Fruit fly (Drosophila melanogaster) whole organism, embryonic: ENCODE results near the gene tomb.
A peak's percentile ranks its signal among the peaks of the same experiment; 100 is the strongest.

ENCODE experiments used
- Atf6 ChIP-seq: fragments of 200-800 bp; sonication (Bioruptor generic); IDR thresholded peaks from 2 replicates; pipeline ENCODE4 v1.3.6; 2022; ENCODE audit warnings: missing biosample characterization, missing genetic modification characterization
- CG1024 ChIP-seq: fragments of 200-800 bp; sonication (Bioruptor generic); IDR thresholded peaks from 2 replicates; pipeline ENCODE4 v1.3.6; 2022; ENCODE audit warnings: missing biosample characterization, missing genetic modification characterization
- CG10267 ChIP-seq: fragments of 200-800 bp; sonication (Bioruptor generic); optimal IDR thresholded peaks from 2 replicates; lab custom pipeline; 2018; ENCODE audit warnings: missing biosample characterization, mild to moderate bottlenecking, missing genetic modification characterization, moderate library complexity
- CG10543 ChIP-seq: fragments of 200-800 bp; sonication (Bioruptor generic); optimal IDR thresholded peaks from 3 replicates; lab custom pipeline; 2017; ENCODE audit warnings: missing biosample characterization, mild to moderate bottlenecking, missing genetic modification characterization, moderate library complexity
- CG11093 ChIP-seq: fragments of 200-800 bp; sonication (Bioruptor generic); IDR thresholded peaks from 3 replicates; pipeline ENCODE4 v1.3.6; 2022; ENCODE audit warnings: missing biosample characterization, missing genetic modification characterization
- CG13894 ChIP-seq: fragments of 200-800 bp; sonication (Bioruptor generic); optimal IDR thresholded peaks from 3 replicates; lab custom pipeline; 2018; ENCODE audit warnings: missing biosample characterization, mild to moderate bottlenecking, missing genetic modification characterization, moderate library complexity
- CG14860 ChIP-seq: fragments of 200-800 bp; sonication (Bioruptor generic); IDR thresholded peaks from 3 replicates; pipeline ENCODE4 v1.3.6; 2022; ENCODE audit warnings: missing biosample characterization, missing genetic modification characterization; ENCODE audit not compliant: partially characterized antibody
- CG14965 ChIP-seq: fragments of 200-800 bp; sonication (Bioruptor generic); optimal IDR thresholded peaks from 2 replicates; lab custom pipeline; 2016; ENCODE audit warnings: missing biosample characterization, missing genetic modification characterization, borderline replicate concordance
- CG17802 ChIP-seq: fragments of 200-800 bp; sonication (Bioruptor generic); optimal IDR thresholded peaks from 2 replicates; lab custom pipeline; 2018; ENCODE audit warnings: missing biosample characterization, mild to moderate bottlenecking, missing genetic modification characterization, moderate library complexity
- CG2120 ChIP-seq: fragments of 200-800 bp; sonication (Bioruptor generic); optimal IDR thresholded peaks from 3 replicates; lab custom pipeline; 2016; ENCODE audit warnings: missing biosample characterization, missing genetic modification characterization
- CG2202 ChIP-seq: fragments of 200-800 bp; sonication (Bioruptor generic); optimal IDR thresholded peaks from 2 replicates; lab custom pipeline; 2018; ENCODE audit warnings: missing biosample characterization, mild to moderate bottlenecking, missing genetic modification characterization
- CG32532 ChIP-seq: fragments of 200-800 bp; sonication (Bioruptor generic); IDR thresholded peaks from 2 replicates; pipeline ENCODE4 v1.3.6; 2022; ENCODE audit warnings: missing biosample characterization, missing genetic modification characterization
- CG4820 ChIP-seq: fragments of 200-800 bp; sonication (Bioruptor generic); optimal IDR thresholded peaks from 3 replicates; lab custom pipeline; 2016; ENCODE audit warnings: missing biosample characterization, missing genetic modification characterization
- CG7963 ChIP-seq: fragments of 200-800 bp; sonication (Bioruptor generic); IDR thresholded peaks from 3 replicates; pipeline ENCODE4 v1.3.6; 2022; ENCODE audit warnings: missing biosample characterization, missing genetic modification characterization; ENCODE audit not compliant: partially characterized antibody
- CG7987 ChIP-seq: fragments of 200-800 bp; sonication (Bioruptor generic); optimal IDR thresholded peaks from 2 replicates; lab custom pipeline; 2018; ENCODE audit warnings: missing biosample characterization, mild to moderate bottlenecking, missing genetic modification characterization, moderate library complexity
- CG9215 ChIP-seq: fragments of 200-800 bp; sonication (Bioruptor generic); IDR thresholded peaks from 2 replicates; pipeline ENCODE4 v1.3.6; 2022; ENCODE audit warnings: missing biosample characterization, missing genetic modification characterization
- CoRest ChIP-seq: fragments of 200-800 bp; sonication (Bioruptor generic); optimal IDR thresholded peaks from 3 replicates; lab custom pipeline; 2018; ENCODE audit warnings: missing biosample characterization, mild to moderate bottlenecking, missing genetic modification characterization, moderate library complexity
- D19B ChIP-seq: fragments of 200-800 bp; sonication (Bioruptor generic); optimal IDR thresholded peaks from 2 replicates; lab custom pipeline; 2017; ENCODE audit warnings: missing biosample characterization, mild to moderate bottlenecking, missing genetic modification characterization
- Doc2 ChIP-seq: fragments of 200-800 bp; sonication (Bioruptor generic); IDR thresholded peaks from 2 replicates; pipeline ENCODE4 v1.3.6; 2022; ENCODE audit warnings: missing biosample characterization, missing genetic modification characterization
- GATAe ChIP-seq: fragments of 200-800 bp; sonication (Bioruptor generic); conservative IDR thresholded peaks from 2 replicates; pipeline ENCODE4 v1.3.6; 2022; ENCODE audit warnings: missing biosample characterization, missing genetic modification characterization
- HmgD ChIP-seq: fragments of 200-800 bp; sonication (Bioruptor generic); optimal IDR thresholded peaks from 3 replicates; lab custom pipeline; 2016; ENCODE audit warnings: missing biosample characterization, missing genetic modification characterization
- Hr51 ChIP-seq, 2 experiments: fragments of 200-800 bp; sonication (Bioruptor generic); optimal IDR thresholded peaks; 2 replicates in 1 of 2; 3 replicates in 1 of 2; lab custom pipeline; 2016 to 2018; ENCODE audit warnings: missing biosample characterization in 2 of 2, missing genetic modification characterization in 2 of 2, mild to moderate bottlenecking in 1 of 2, moderate library complexity in 1 of 2
- Med ChIP-seq: fragments of 200-800 bp; sonication (Bioruptor generic); peaks from one replicate; lab custom pipeline; 2016; ENCODE audit warnings: missing biosample characterization, missing genetic modification characterization, mild to moderate bottlenecking, inconsistent platforms, moderate library complexity
- Mrtf ChIP-seq: fragments of 200-800 bp; sonication (Bioruptor generic); IDR thresholded peaks from 3 replicates; pipeline ENCODE4 v1.3.6; 2022; ENCODE audit warnings: missing biosample characterization, missing genetic modification characterization
- Myb ChIP-seq: fragments of 200-800 bp; sonication (Bioruptor generic); optimal IDR thresholded peaks from 2 replicates; lab custom pipeline; 2016; ENCODE audit warnings: missing biosample characterization, missing genetic modification characterization
- Nf-YC ChIP-seq: fragments of 200-800 bp; optimal IDR thresholded peaks from 3 replicates; lab custom pipeline; 2019; ENCODE audit warnings: missing biosample characterization, mild to moderate bottlenecking, missing genetic modification characterization, moderate library complexity
- Rx ChIP-seq: fragments of 200-800 bp; sonication (Bioruptor generic); IDR thresholded peaks from 2 replicates; pipeline ENCODE4 v1.3.6; 2022; ENCODE audit warnings: missing biosample characterization, missing genetic modification characterization
- Spps ChIP-seq: fragments of 200-800 bp; sonication (Bioruptor generic); optimal IDR thresholded peaks from 2 replicates; lab custom pipeline; 2018; ENCODE audit warnings: missing biosample characterization, mild to moderate bottlenecking, missing genetic modification characterization
- TFAM ChIP-seq: fragments of 200-800 bp; sonication (Bioruptor generic); optimal IDR thresholded peaks from 2 replicates; lab custom pipeline; 2017; ENCODE audit warnings: missing biosample characterization, missing genetic modification characterization, inconsistent platforms
- ab ChIP-seq: fragments of 200-800 bp; sonication (Bioruptor generic); optimal IDR thresholded peaks from 2 replicates; lab custom pipeline; 2016; ENCODE audit warnings: missing biosample characterization, missing genetic modification characterization
- amos ChIP-seq: fragments of 200-800 bp; sonication (Bioruptor generic); IDR thresholded peaks from 2 replicates; pipeline ENCODE4 v1.3.6; 2022; ENCODE audit warnings: missing biosample characterization, missing genetic modification characterization; ENCODE audit not compliant: partially characterized antibody
- btn ChIP-seq: fragments of 200-800 bp; sonication (Bioruptor generic); optimal IDR thresholded peaks from 2 replicates; lab custom pipeline; 2016; ENCODE audit warnings: missing biosample characterization, missing genetic modification characterization
- dmrt99B ChIP-seq: fragments of 200-800 bp; sonication (Bioruptor generic); optimal IDR thresholded peaks from 2 replicates; lab custom pipeline; 2018; ENCODE audit warnings: missing biosample characterization, mild to moderate bottlenecking, missing genetic modification characterization, moderate library complexity
- ftz-f1 ChIP-seq: fragments of 200-800 bp; sonication (Bioruptor generic); optimal IDR thresholded peaks from 2 replicates; lab custom pipeline; 2016; ENCODE audit warnings: missing biosample characterization, missing genetic modification characterization
- gsb-n ChIP-seq: fragments of 200-800 bp; sonication (Bioruptor generic); optimal IDR thresholded peaks from 3 replicates; lab custom pipeline; 2018; ENCODE audit warnings: missing biosample characterization, mild to moderate bottlenecking, missing genetic modification characterization
- hb ChIP-seq: fragments of 200-800 bp; sonication (Bioruptor generic); IDR thresholded peaks from 3 replicates; pipeline ENCODE4 v1.3.6; 2022; ENCODE audit warnings: missing biosample characterization, missing genetic modification characterization; ENCODE audit not compliant: partially characterized antibody
- hbn ChIP-seq: fragments of 200-800 bp; sonication (Bioruptor generic); IDR thresholded peaks from 2 replicates; pipeline ENCODE4 v1.3.6; 2022; ENCODE audit warnings: missing biosample characterization, missing genetic modification characterization; ENCODE audit not compliant: partially characterized antibody
- kay ChIP-seq: fragments of 200-800 bp; sonication (Bioruptor generic); optimal IDR thresholded peaks from 2 replicates; lab custom pipeline; 2016; ENCODE audit warnings: missing biosample characterization, missing genetic modification characterization
- nerfin-1 ChIP-seq: fragments of 200-800 bp; sonication (Bioruptor generic); optimal IDR thresholded peaks from 3 replicates; lab custom pipeline; 2019; ENCODE audit warnings: missing biosample characterization, mild to moderate bottlenecking, missing genetic modification characterization, moderate library complexity
- oc ChIP-seq: fragments of 200-800 bp; sonication (Bioruptor generic); optimal IDR thresholded peaks from 2 replicates; lab custom pipeline; 2018; ENCODE audit warnings: missing biosample characterization, mild to moderate bottlenecking, missing genetic modification characterization, moderate library complexity
- pfk ChIP-seq: fragments of 200-800 bp; sonication (Bioruptor generic); optimal IDR thresholded peaks from 2 replicates; lab custom pipeline; 2018; ENCODE audit warnings: missing biosample characterization, mild to moderate bottlenecking, missing genetic modification characterization, moderate library complexity
- pzg ChIP-seq: fragments of 200-800 bp; sonication (Bioruptor generic); optimal IDR thresholded peaks from 3 replicates; lab custom pipeline; 2018; ENCODE audit warnings: missing biosample characterization, mild to moderate bottlenecking, missing genetic modification characterization, moderate library complexity
- schlank ChIP-seq: fragments of 200-800 bp; sonication (Bioruptor generic); optimal IDR thresholded peaks from 2 replicates; lab custom pipeline; 2018; ENCODE audit warnings: missing biosample characterization, mild to moderate bottlenecking, missing genetic modification characterization
- sens ChIP-seq: fragments of 200-800 bp; sonication (Bioruptor generic); peaks from one replicate; lab custom pipeline; 2016; ENCODE audit warnings: missing biosample characterization, missing genetic modification characterization
- shn ChIP-seq: fragments of 200-800 bp; sonication (Bioruptor generic); optimal IDR thresholded peaks from 3 replicates; lab custom pipeline; 2016; ENCODE audit warnings: missing biosample characterization, missing genetic modification characterization
- stc ChIP-seq: fragments of 200-800 bp; sonication (Bioruptor generic); IDR thresholded peaks from 2 replicates; pipeline ENCODE4 v1.3.6; 2022; ENCODE audit warnings: missing biosample characterization, missing genetic modification characterization
- tll ChIP-seq, 2 experiments: fragments of 200-800 bp in 1 of 2; fragments of >200 bp in 1 of 2; sonication (Bioruptor generic) in 1 of 2; optimal IDR thresholded peaks; 2 replicates each; lab custom pipeline; 2017 to 2019; ENCODE audit warnings: missing biosample characterization in 2 of 2, missing genetic modification characterization in 2 of 2, mild to moderate bottlenecking in 1 of 2, moderate library complexity in 1 of 2
- twi ChIP-seq: fragments of 200-800 bp; optimal IDR thresholded peaks from 2 replicates; lab custom pipeline; 2019; ENCODE audit warnings: missing biosample characterization, mild to moderate bottlenecking, missing genetic modification characterization, moderate library complexity
- vfl ChIP-seq: fragments of 200-800 bp; sonication (Bioruptor generic); optimal IDR thresholded peaks from 2 replicates; lab custom pipeline; 2016; ENCODE audit warnings: missing biosample characterization, missing genetic modification characterization
- vnd ChIP-seq: fragments of 200-800 bp; sonication (Bioruptor generic); IDR thresholded peaks from 3 replicates; pipeline ENCODE4 v1.3.6; 2022; ENCODE audit warnings: missing biosample characterization, missing genetic modification characterization; ENCODE audit not compliant: partially characterized antibody
- yki ChIP-seq: fragments of >200 bp; optimal IDR thresholded peaks from 3 replicates; lab custom pipeline; 2018

The tomb gene

dm6 chr2L:5532061-5532460 lies 4.5 kb downstream of the tomb start, which contains the start of gene Coq6 (continued):
- no peak for TF ChIP-seq ab (GFP tag; lab: Kevin White, UChicago)
- TF ChIP-seq Rx (GFP tag; lab: Robert Waterston, UW), result no peak
- TF ChIP-seq Nf-YC (tag; lab: Kevin White, UChicago), result no peak
- no peak for TF ChIP-seq ftz-f1
- no peak for TF ChIP-seq vfl (GFP tag; lab: Kevin White, UChicago)
- no peak for TF ChIP-seq TFAM
- no peak for TF ChIP-seq Doc2
- TF ChIP-seq stc (GFP tag; lab: Robert Waterston, UW), result no peak
- no peak for TF ChIP-seq twi (tag; lab: Kevin White, UChicago)
- TF ChIP-seq Myb (GFP tag; lab: Kevin White, UChicago), result peak; percentile 85
- peak; percentile 50; the same call in 2 of the 3 replicates for TF ChIP-seq CG14860 (GFP tag; lab: Robert Waterston, UW)
- TF ChIP-seq gsb-n (tag; lab: Kevin White, UChicago), result no peak
- TF ChIP-seq vnd (GFP tag; lab: Robert Waterston, UW), result peak; percentile 38; the same call in 1 of the 3 replicates
- no peak for TF ChIP-seq kay (GFP tag; lab: Kevin White, UChicago)
- no peak for TF ChIP-seq CG11093 (GFP tag; lab: Robert Waterston, UW)
- no peak for TF ChIP-seq pfk (GFP tag; lab: Kevin White, UChicago)
- TF ChIP-seq CG13894 (tag; lab: Kevin White, UChicago), result no peak
- no peak for TF ChIP-seq tll (GFP tag; optimal IDR thresholded peaks at IDR 0.05; lab: Kevin White, UChicago)
- no peak for TF ChIP-seq oc (tag; lab: Kevin White, UChicago)
- no peak for TF ChIP-seq D19B (GFP tag; lab: Kevin White, UChicago)
- no peak for TF ChIP-seq CG10267
- TF ChIP-seq CG1024 (GFP tag; lab: Robert Waterston, UW), result no peak
- TF ChIP-seq Atf6 (GFP tag; lab: Robert Waterston, UW), result no peak
- peak; percentile 36 for TF ChIP-seq pzg (GFP tag; lab: Kevin White, UChicago)
- TF ChIP-seq Spps (tag; lab: Kevin White, UChicago), result no peak
- no peak for TF ChIP-seq CG10543 (GFP tag; lab: Kevin White, UChicago)
- no peak for TF ChIP-seq shn (GFP tag; lab: Kevin White, UChicago)
- no peak for TF ChIP-seq CG2202 (tag; lab: Kevin White, UChicago)
- no peak for TF ChIP-seq CG2120 (GFP tag; lab: Kevin White, UChicago)
- TF ChIP-seq nerfin-1 (tag; lab: Kevin White, UChicago), result peak; percentile 79
- TF ChIP-seq CG14965, result no peak
- TF ChIP-seq CG7963 (GFP tag; lab: Robert Waterston, UW), result peak; percentile 49; the same call in 1 of the 3 replicates
- peak; percentile 54 for TF ChIP-seq hbn
- no peak for TF ChIP-seq Mrtf
- no peak for TF ChIP-seq hb (GFP tag; lab: Robert Waterston, UW)
- no peak for TF ChIP-seq CG4820 (GFP tag; lab: Kevin White, UChicago)
- no peak for TF ChIP-seq yki (lab: Kevin White, UChicago)
- no peak for TF ChIP-seq HmgD
- TF ChIP-seq schlank, result no peak
- TF ChIP-seq CoRest (tag; lab: Kevin White, UChicago), result no peak
- no peak for TF ChIP-seq btn (GFP tag; lab: Kevin White, UChicago)
- no peak for TF ChIP-seq Hr51 (GFP tag; optimal IDR thresholded peaks at IDR 0.05; lab: Kevin White, UChicago)
- TF ChIP-seq CG9215 (GFP tag; lab: Robert Waterston, UW), result peak; percentile 96
- TF ChIP-seq GATAe (GFP tag; lab: Robert Waterston, UW), result no peak
- TF ChIP-seq Med (GFP tag; lab: Kevin White, UChicago), result peak; percentile 83
- no peak for TF ChIP-seq dmrt99B (tag; lab: Kevin White, UChicago)
- peak; percentile 76 for TF ChIP-seq sens (GFP tag; lab: Kevin White, UChicago)
- TF ChIP-seq CG17802, result no peak
- TF ChIP-seq CG7987 (GFP tag; lab: Kevin White, UChicago), result no peak
- TF ChIP-seq CG32532 (GFP tag; lab: Robert Waterston, UW), result peak; percentile 42; the same call in 1 of the 2 replicates
- peak; percentile 49; the same call in 1 of the 2 replicates for TF ChIP-seq amos (GFP tag; lab: Robert Waterston, UW)
